Fruit fly (Drosophila melanogaster) whole organism, embryonic: Measurements from ENCODE around the gene r-l.

Experiments
- Abd-B ChIP-seq: fragments of 200-800 bp; sonication (Bioruptor generic); optimal IDR thresholded peaks from 2 replicates; lab custom pipeline; 2018; ENCODE audit warnings: missing biosample characterization, mild to moderate bottlenecking, missing genetic modification characterization, moderate library complexity
- Ada2b ChIP-seq: fragments of 200-800 bp; sonication (Bioruptor generic); IDR thresholded peaks from 2 replicates; pipeline ENCODE4 v1.3.6; 2022; ENCODE audit warnings: missing biosample characterization, missing genetic modification characterization
- C15 ChIP-seq: fragments of 200-800 bp; sonication (Bioruptor generic); IDR thresholded peaks from 3 replicates; pipeline ENCODE4 v1.3.6; 2022; ENCODE audit warnings: missing biosample characterization, missing genetic modification characterization
- CG10565 ChIP-seq: fragments of 200-800 bp; sonication (Bioruptor generic); optimal IDR thresholded peaks from 3 replicates; lab custom pipeline; 2016; ENCODE audit warnings: missing biosample characterization, mild to moderate bottlenecking, missing genetic modification characterization
- CG12219 ChIP-seq: fragments of 200-800 bp; sonication (Bioruptor generic); optimal IDR thresholded peaks from 3 replicates; lab custom pipeline; 2018; ENCODE audit warnings: missing biosample characterization, mild to moderate bottlenecking, missing genetic modification characterization
- CG17359 ChIP-seq: fragments of 200-800 bp; sonication (Bioruptor generic); optimal IDR thresholded peaks from 3 replicates; lab custom pipeline; 2018; ENCODE audit warnings: missing biosample characterization, mild to moderate bottlenecking, missing genetic modification characterization, moderate library complexity
- CG17802 ChIP-seq: fragments of 200-800 bp; sonication (Bioruptor generic); optimal IDR thresholded peaks from 2 replicates; lab custom pipeline; 2018; ENCODE audit warnings: missing biosample characterization, mild to moderate bottlenecking, missing genetic modification characterization, moderate library complexity
- CG2678 ChIP-seq: fragments of 200-800 bp; sonication (Bioruptor generic); optimal IDR thresholded peaks from 3 replicates; lab custom pipeline; 2019; ENCODE audit warnings: missing biosample characterization, mild to moderate bottlenecking, missing genetic modification characterization, moderate library complexity
- CG2712 ChIP-seq: fragments of 200-800 bp; optimal IDR thresholded peaks from 3 replicates; lab custom pipeline; 2019; ENCODE audit warnings: missing biosample characterization, mild to moderate bottlenecking, missing genetic modification characterization, moderate library complexity
- CG3995 ChIP-seq: fragments of 200-800 bp; sonication (Bioruptor generic); optimal IDR thresholded peaks from 3 replicates; lab custom pipeline; 2016; ENCODE audit warnings: missing biosample characterization, missing genetic modification characterization
- CG4328 ChIP-seq: fragments of 200-800 bp; sonication (Bioruptor generic); optimal IDR thresholded peaks from 3 replicates; lab custom pipeline; 2017; ENCODE audit warnings: missing biosample characterization, missing genetic modification reagents, missing genetic modification characterization
- CG7357 ChIP-seq: fragments of 200-800 bp; sonication (Bioruptor generic); IDR thresholded peaks from 3 replicates; pipeline ENCODE4 v1.3.6; 2022; ENCODE audit warnings: missing biosample characterization, missing genetic modification characterization
- CG7963 ChIP-seq: fragments of 200-800 bp; sonication (Bioruptor generic); IDR thresholded peaks from 3 replicates; pipeline ENCODE4 v1.3.6; 2022; ENCODE audit warnings: missing biosample characterization, missing genetic modification characterization; ENCODE audit not compliant: partially characterized antibody
- CG8089 ChIP-seq: fragments of 200-800 bp; sonication (Bioruptor generic); optimal IDR thresholded peaks from 3 replicates; lab custom pipeline; 2016; ENCODE audit warnings: missing biosample characterization, missing genetic modification characterization
- CG8765 ChIP-seq: fragments of 200-800 bp; sonication (Bioruptor generic); IDR thresholded peaks from 2 replicates; pipeline ENCODE4 v1.3.6; 2022; ENCODE audit warnings: missing biosample characterization, missing genetic modification characterization
- CG8924 ChIP-seq: fragments of 200-800 bp; optimal IDR thresholded peaks from 3 replicates; lab custom pipeline; 2019; ENCODE audit warnings: missing biosample characterization, mild to moderate bottlenecking, missing genetic modification characterization, moderate library complexity
- Dp ChIP-seq: fragments of 200-800 bp; sonication (Bioruptor generic); optimal IDR thresholded peaks from 2 replicates; lab custom pipeline; 2018; ENCODE audit warnings: missing biosample characterization, mild to moderate bottlenecking, missing genetic modification characterization, moderate library complexity
- Eip74EF ChIP-seq, 2 experiments: fragments of 200-800 bp in 1 of 2; fragments of >200 bp in 1 of 2; sonication (Bioruptor generic) in 1 of 2; optimal IDR thresholded peaks; 2 replicates each; lab custom pipeline; 2017 to 2019; ENCODE audit warnings: missing biosample characterization in 2 of 2, missing genetic modification characterization in 2 of 2, mild to moderate bottlenecking in 1 of 2, moderate library complexity in 1 of 2
- Fer1 ChIP-seq: fragments of 200-800 bp; sonication (Bioruptor generic); optimal IDR thresholded peaks from 2 replicates; lab custom pipeline; 2017; ENCODE audit warnings: missing biosample characterization, mild to moderate bottlenecking, missing genetic modification characterization
- Hmx ChIP-seq: fragments of 200-800 bp; sonication (Bioruptor generic); optimal IDR thresholded peaks from 2 replicates; lab custom pipeline; 2016; ENCODE audit warnings: missing biosample characterization, missing genetic modification characterization
- Med ChIP-seq: fragments of 200-800 bp; sonication (Bioruptor generic); peaks from one replicate; lab custom pipeline; 2016; ENCODE audit warnings: missing biosample characterization, missing genetic modification characterization, mild to moderate bottlenecking, inconsistent platforms, moderate library complexity
- ac ChIP-seq: fragments of 200-800 bp; sonication (Bioruptor generic); optimal IDR thresholded peaks from 3 replicates; lab custom pipeline; 2017; ENCODE audit warnings: missing biosample characterization, mild to moderate bottlenecking, missing genetic modification characterization
- br ChIP-seq: fragments of >200 bp; optimal IDR thresholded peaks from 2 replicates; lab custom pipeline; 2017
- crp ChIP-seq, 2 experiments: fragments of 200-800 bp; sonication (Bioruptor generic); optimal IDR thresholded peaks; 2 replicates in 1 of 2; 3 replicates in 1 of 2; lab custom pipeline; 2017; ENCODE audit warnings: missing biosample characterization in 2 of 2, missing genetic modification characterization in 2 of 2, mild to moderate bottlenecking in 1 of 2, moderate library complexity in 1 of 2
- cwo ChIP-seq: fragments of 200-800 bp; sonication (Bioruptor generic); optimal IDR thresholded peaks from 3 replicates; lab custom pipeline; 2017; ENCODE audit warnings: missing biosample characterization, missing genetic modification characterization, mild to moderate bottlenecking, moderate library complexity, missing genetic modification reagents
- exex ChIP-seq: fragments of 200-800 bp; sonication (Bioruptor generic); optimal IDR thresholded peaks from 4 replicates; lab custom pipeline; 2018; ENCODE audit warnings: missing biosample characterization, mild to moderate bottlenecking, missing genetic modification characterization, moderate library complexity
- ftz-f1 ChIP-seq: fragments of 200-800 bp; sonication (Bioruptor generic); optimal IDR thresholded peaks from 2 replicates; lab custom pipeline; 2016; ENCODE audit warnings: missing biosample characterization, missing genetic modification characterization
- gcm ChIP-seq: fragments of 200-800 bp; sonication (Bioruptor generic); optimal IDR thresholded peaks from 2 replicates; lab custom pipeline; 2019; ENCODE audit warnings: missing biosample characterization, mild to moderate bottlenecking, missing genetic modification characterization, moderate library complexity
- grn ChIP-seq: fragments of 200-800 bp; sonication (Bioruptor generic); optimal IDR thresholded peaks from 3 replicates; lab custom pipeline; 2017; ENCODE audit warnings: missing biosample characterization, missing genetic modification characterization
- hb ChIP-seq: fragments of 200-800 bp; sonication (Bioruptor generic); IDR thresholded peaks from 3 replicates; pipeline ENCODE4 v1.3.6; 2022; ENCODE audit warnings: missing biosample characterization, missing genetic modification characterization; ENCODE audit not compliant: partially characterized antibody
- hkb ChIP-seq, 2 experiments: fragments of 200-800 bp in 1 of 2; fragments of >200 bp in 1 of 2; sonication (Bioruptor generic) in 1 of 2; IDR thresholded peaks in 1 of 2; optimal IDR thresholded peaks in 1 of 2; 2 replicates each; pipeline versions ENCODE4 v1.3.6 to Lab custom; 2017 to 2022; ENCODE audit warnings: missing biosample characterization in 1 of 2, missing genetic modification characterization in 1 of 2
- hth ChIP-seq: fragments of >200 bp; optimal IDR thresholded peaks from 2 replicates; lab custom pipeline; 2017; ENCODE audit warnings: inconsistent platforms
- inv ChIP-seq: fragments of 200-800 bp; sonication (Bioruptor generic); IDR thresholded peaks from 2 replicates; pipeline ENCODE4 v1.3.6; 2022; ENCODE audit warnings: missing biosample characterization, missing genetic modification characterization; ENCODE audit not compliant: partially characterized antibody
- kay ChIP-seq: fragments of 200-800 bp; sonication (Bioruptor generic); optimal IDR thresholded peaks from 2 replicates; lab custom pipeline; 2016; ENCODE audit warnings: missing biosample characterization, missing genetic modification characterization
- lilli ChIP-seq: fragments of 200-800 bp; sonication (Bioruptor generic); optimal IDR thresholded peaks from 3 replicates; lab custom pipeline; 2016; ENCODE audit warnings: missing biosample characterization, missing genetic modification characterization
- lmd ChIP-seq: fragments of 200-800 bp; sonication (Bioruptor generic); IDR thresholded peaks from 2 replicates; pipeline ENCODE4 v1.3.6; 2022; ENCODE audit warnings: missing biosample characterization, missing genetic modification characterization
- mirr ChIP-seq: fragments of 200-800 bp; sonication (Bioruptor generic); optimal IDR thresholded peaks from 3 replicates; lab custom pipeline; 2018; ENCODE audit warnings: missing biosample characterization, mild to moderate bottlenecking, missing genetic modification characterization
- odd ChIP-seq: fragments of 200-800 bp; sonication (Bioruptor generic); optimal IDR thresholded peaks from 2 replicates; lab custom pipeline; 2017; ENCODE audit warnings: missing biosample characterization, mild to moderate bottlenecking, missing genetic modification characterization
- prd ChIP-seq, 3 experiments: fragments of >200 bp in 2 of 3; fragments of 200-800 bp in 1 of 3; sonication (Bioruptor generic) in 1 of 3; optimal IDR thresholded peaks in 2 of 3; IDR thresholded peaks in 1 of 3; 2 replicates in 2 of 3; 3 replicates in 1 of 3; pipeline versions ENCODE4 v1.3.6 to Lab custom; 2017 to 2022; ENCODE audit warnings: missing biosample characterization in 1 of 3, missing genetic modification characterization in 1 of 3
- sd ChIP-seq: fragments of 200-800 bp; sonication (Bioruptor generic); optimal IDR thresholded peaks from 3 replicates; lab custom pipeline; 2018; ENCODE audit warnings: missing biosample characterization, mild to moderate bottlenecking, missing genetic modification characterization, moderate library complexity
- ssp ChIP-seq: fragments of 200-800 bp; sonication (Bioruptor generic); IDR thresholded peaks from 2 replicates; pipeline ENCODE4 v1.3.6; 2022; ENCODE audit warnings: missing biosample characterization, missing genetic modification characterization
- sug ChIP-seq: fragments of 200-800 bp; optimal IDR thresholded peaks from 2 replicates; lab custom pipeline; 2019; ENCODE audit warnings: missing biosample characterization, mild to moderate bottlenecking, missing genetic modification characterization, moderate library complexity
- tna ChIP-seq: fragments of 200-800 bp; sonication (Bioruptor generic); IDR thresholded peaks from 2 replicates; pipeline ENCODE4 v1.3.6; 2022; ENCODE audit warnings: missing biosample characterization, missing genetic modification characterization; ENCODE audit not compliant: partially characterized antibody
- tx ChIP-seq: fragments of 200-800 bp; sonication (Bioruptor generic); optimal IDR thresholded peaks from 2 replicates; lab custom pipeline; 2016; ENCODE audit warnings: missing biosample characterization, missing genetic modification characterization
- wek ChIP-seq: fragments of 200-800 bp; sonication (Bioruptor generic); optimal IDR thresholded peaks from 3 replicates; lab custom pipeline; 2018; ENCODE audit warnings: missing biosample characterization, mild to moderate bottlenecking, missing genetic modification characterization, moderate library complexity
- zen2 ChIP-seq: fragments of 200-800 bp; sonication (Bioruptor generic); IDR thresholded peaks from 3 replicates; pipeline ENCODE4 v1.3.6; 2022; ENCODE audit warnings: missing biosample characterization, missing genetic modification characterization; ENCODE audit not compliant: partially characterized antibody

The r-l gene

DNA sequence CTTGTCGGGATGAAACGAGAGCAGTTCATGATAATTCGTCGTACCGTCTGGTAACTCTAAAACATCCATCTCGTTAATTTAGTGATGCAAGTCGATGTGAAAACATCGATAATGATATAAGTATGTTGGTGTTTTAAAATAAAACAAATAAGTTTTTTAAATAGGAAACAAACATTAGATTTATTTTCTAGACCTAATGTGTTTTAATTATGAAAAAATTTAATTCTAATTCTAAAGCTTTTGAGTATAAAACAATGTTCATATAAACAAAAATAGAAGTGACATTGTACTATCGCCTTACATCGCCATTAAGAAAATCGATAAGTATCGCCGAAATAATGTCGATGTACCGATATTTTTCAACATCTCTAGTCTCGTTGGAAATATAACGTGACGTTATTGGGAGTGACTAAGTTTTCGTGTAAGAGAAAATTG, 37.9 kb upstream of the r-l start, which contains the start of gene Rab11 (continued):
- peak; percentile 67 for TF ChIP-seq tna
- TF ChIP-seq Hmx, result peak; percentile 14
- no peak; the same call in 1 of the 2 replicates for TF ChIP-seq lmd (GFP tag; lab: Robert Waterston, UW)
- TF ChIP-seq Abd-B, result peak; percentile 66
- peak; percentile 81; the same call in 1 of the 3 replicates for TF ChIP-seq zen2 (GFP tag; lab: Robert Waterston, UW)
- no peak for TF ChIP-seq Eip74EF (GFP tag; optimal IDR thresholded peaks at IDR 0.05; lab: Kevin White, UChicago)
- peak; percentile 57 for TF ChIP-seq Med
- TF ChIP-seq br (lab: Kevin White, UChicago), result no peak
- no peak for TF ChIP-seq ftz-f1 (GFP tag; lab: Kevin White, UChicago)
- TF ChIP-seq mirr, result no peak
- peak; percentile 89 for TF ChIP-seq inv (GFP tag; lab: Robert Waterston, UW)
- TF ChIP-seq ac, result no peak
- peak; percentile 66 for TF ChIP-seq kay (GFP tag; lab: Kevin White, UChicago)
- no peak for TF ChIP-seq CG17802 (tag; lab: Kevin White, UChicago)
- peak; percentile 81 for TF ChIP-seq hb
- peak; percentile 74 for TF ChIP-seq CG3995
- no peak for TF ChIP-seq CG8089 (GFP tag; lab: Kevin White, UChicago)
- no peak for TF ChIP-seq hth (lab: Kevin White, UChicago)

DNA sequence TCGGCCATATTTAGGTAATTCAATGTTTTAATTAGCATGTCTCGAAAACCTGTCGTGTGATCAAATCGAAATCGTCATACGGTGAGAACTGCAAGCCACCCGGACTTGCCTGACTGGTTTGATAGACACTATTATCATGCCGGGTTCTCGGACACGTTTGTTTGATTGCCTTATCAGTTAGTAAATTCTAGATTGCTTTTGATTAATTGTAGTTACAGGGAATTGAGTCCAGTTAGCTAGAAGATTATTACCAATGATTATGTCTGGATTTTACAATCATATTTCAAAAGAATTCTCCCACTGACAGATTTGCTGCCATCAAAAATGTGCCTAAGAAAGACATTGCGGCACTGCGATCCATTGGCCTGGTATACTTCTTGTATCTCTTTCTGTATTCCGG, 36.6 kb upstream of the r-l start:
- TF ChIP-seq grn (GFP tag; lab: Kevin White, UChicago), result peak; percentile 78
- no peak for TF ChIP-seq CG17359 (tag; lab: Kevin White, UChicago)
- no peak for TF ChIP-seq CG7357 (GFP tag; lab: Robert Waterston, UW)
- peak; percentile 77 for TF ChIP-seq exex (tag; lab: Kevin White, UChicago)
- TF ChIP-seq CG2678 (tag; lab: Kevin White, UChicago), result no peak
- peak; percentile 19 for TF ChIP-seq sug (tag; lab: Kevin White, UChicago)
- peak; percentile 4 for TF ChIP-seq sd (tag; lab: Kevin White, UChicago)
- peak; percentile 60 for TF ChIP-seq cwo (GFP tag; lab: Kevin White, UChicago)
- TF ChIP-seq hkb (optimal IDR thresholded peaks at IDR 0.05; lab: Kevin White, UChicago), result no peak
- TF ChIP-seq hkb (GFP tag; IDR thresholded peaks at IDR 0.05; lab: Robert Waterston, UW), result no peak

DNA sequence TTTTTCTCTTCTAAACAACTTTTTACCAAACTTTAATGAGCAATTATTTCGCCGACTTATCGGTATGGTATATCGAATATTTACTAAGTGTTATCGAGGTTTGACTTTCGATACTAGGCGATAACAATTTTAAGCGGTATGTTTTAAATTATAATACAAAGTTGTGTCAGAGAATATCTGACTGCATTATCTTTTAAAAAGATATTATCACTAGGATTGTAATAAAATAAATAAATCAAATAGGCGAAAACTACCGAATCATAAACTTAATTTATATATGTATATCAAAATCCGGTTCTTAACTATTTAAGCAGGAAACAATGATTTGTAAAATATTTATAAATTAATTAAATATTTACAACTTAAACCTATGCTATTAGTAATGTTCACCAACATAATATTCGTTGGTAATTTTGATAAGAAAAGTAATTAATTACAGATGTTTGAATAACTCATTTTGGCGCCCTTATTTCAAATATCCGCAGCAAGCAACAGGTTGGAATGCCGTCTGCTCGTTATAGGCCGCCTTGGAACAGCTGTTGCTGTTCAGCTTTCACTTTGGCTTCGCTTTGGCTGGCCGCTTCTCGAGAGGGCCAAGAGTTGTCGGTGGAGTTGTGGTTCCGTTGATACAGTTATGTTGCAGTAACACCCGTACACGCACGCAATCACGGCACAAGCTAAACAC, 34.9 kb upstream of the r-l start, which contains the start of the genes Sec15 and rtet:
Gene Sec15, minus strand, starts transcription at position 66 of the 685 bp plus-strand sequence.
Gene rtet, plus strand, starts transcription at position 540 of the 685 bp plus-strand sequence.
- TF ChIP-seq ssp (GFP tag; lab: Robert Waterston, UW) (no peak), prd (optimal IDR thresholded peaks at IDR 0.05; lab: Kevin White, UChicago) (no peak), prd (GFP tag; IDR thresholded peaks at IDR 0.05; lab: Robert Waterston, UW) (peak; percentile 47; the same call in 2 of the 3 replicates), Fer1 (GFP tag; lab: Kevin White, UChicago) (peak; percentile 65), Ada2b (GFP tag; lab: Robert Waterston, UW) (peak; percentile 41; the same call in 1 of the 2 replicates), tx (GFP tag; lab: Kevin White, UChicago) (peak; percentile 19), CG2712 (tag; lab: Kevin White, UChicago) (peak; percentile 72), Dp (GFP tag; lab: Kevin White, UChicago) (peak; percentile 80), lilli (GFP tag; lab: Kevin White, UChicago) (peak; percentile 67), CG8765 (no peak), C15 (GFP tag; lab: Robert Waterston, UW) (no peak), odd (GFP tag; lab: Kevin White, UChicago) (no peak), crp (GFP tag; optimal IDR thresholded peaks at IDR 0.05; lab: Kevin White, UChicago) (peak in 1 of 2 experiments; percentile 87), gcm (GFP tag; lab: Kevin White, UChicago) (no peak), CG12219 (peak; percentile 50), CG10565 (GFP tag; lab: Kevin White, UChicago) (no peak), wek (GFP tag; lab: Kevin White, UChicago) (peak; percentile 4), CG7963 (GFP tag; lab: Robert Waterston, UW) (peak; percentile 22; the same call in 1 of the 3 replicates), CG4328 (peak; percentile 72), CG8924 (tag; lab: Kevin White, UChicago) (peak; percentile 80)
